Worm (Caenorhabditis elegans) whole organism, early embryonic: ENCODE data around the gene fbxa-64.

Experiments
- B0310.2 ChIP-seq: sonication (generic microtip); optimal IDR thresholded peaks from 2 replicates; lab custom pipeline; 2016; ENCODE audit warnings: mild to moderate bottlenecking, missing genetic modification characterization, missing compliant biosample characterization
- F13C5.2 ChIP-seq: sonication (generic microtip); optimal IDR thresholded peaks from 2 replicates; lab custom pipeline; 2017; ENCODE audit warnings: mild to moderate bottlenecking, missing genetic modification characterization, inconsistent platforms, missing compliant biosample characterization
- aly-1 ChIP-seq: sonication (generic microtip); optimal IDR thresholded peaks from 2 replicates; lab custom pipeline; 2016; ENCODE audit warnings: missing genetic modification characterization, missing compliant biosample characterization
- ama-1 ChIP-seq: fragments of 150-350 bp; optimal IDR thresholded peaks from 2 replicates; lab custom pipeline; 2014
- ceh-13 ChIP-seq: fragments of 200-800 bp; sonication (Bioruptor generic); optimal IDR thresholded peaks from 2 replicates; lab custom pipeline; 2018; ENCODE audit warnings: mild to moderate bottlenecking, missing genetic modification characterization, missing compliant biosample characterization
- ceh-36 ChIP-seq: sonication (generic microtip); optimal IDR thresholded peaks from 2 replicates; lab custom pipeline; 2016; ENCODE audit warnings: missing genetic modification characterization, inconsistent platforms, missing compliant biosample characterization
- ets-7 ChIP-seq: sonication (generic microtip); optimal IDR thresholded peaks from 2 replicates; lab custom pipeline; 2016; ENCODE audit warnings: missing genotype, missing genetic modification characterization, missing compliant biosample characterization
- flt-1 ChIP-seq: fragments of 200-800 bp; sonication (Bioruptor generic); IDR thresholded peaks from 2 replicates; pipeline ENCODE4 v1.3.6; 2022; ENCODE audit warnings: missing genetic modification characterization, missing compliant biosample characterization
- hmbx-1 ChIP-seq: sonication (generic microtip); optimal IDR thresholded peaks from 2 replicates; lab custom pipeline; 2016; ENCODE audit warnings: mild to moderate bottlenecking, missing genetic modification characterization, missing compliant biosample characterization
- hmg-4 ChIP-seq: fragments of 200-800 bp; sonication (Bioruptor generic); optimal IDR thresholded peaks from 2 replicates; lab custom pipeline; 2018; ENCODE audit warnings: mild to moderate bottlenecking, missing genetic modification characterization, missing compliant biosample characterization
- hnd-1 ChIP-seq: sonication (generic microtip); optimal IDR thresholded peaks from 2 replicates; lab custom pipeline; 2016; ENCODE audit warnings: missing genetic modification characterization, missing compliant biosample characterization
- pes-1 ChIP-seq: fragments of 200-800 bp; sonication (Bioruptor generic); IDR thresholded peaks from 2 replicates; pipeline ENCODE4 v1.3.6; 2022; ENCODE audit warnings: missing genetic modification reagents, missing genetic modification characterization, missing compliant biosample characterization
- scrt-1 ChIP-seq: fragments of 200-800 bp; sonication (Bioruptor generic); IDR thresholded peaks from 2 replicates; pipeline ENCODE4 v1.3.6; 2022; ENCODE audit warnings: missing genetic modification characterization, missing compliant biosample characterization
- sea-1 ChIP-seq: fragments of 200-800 bp; sonication (Bioruptor generic); conservative IDR thresholded peaks from 2 replicates; pipeline ENCODE4 v1.3.6; 2022; ENCODE audit warnings: missing genetic modification characterization, missing compliant biosample characterization
- tbx-11 ChIP-seq: fragments of 200-800 bp; sonication (Bioruptor generic); IDR thresholded peaks from 2 replicates; pipeline ENCODE4 v1.3.6; 2022; ENCODE audit warnings: missing genetic modification characterization, missing compliant biosample characterization
- tbx-37 ChIP-seq: fragments of 200-800 bp; sonication (Bioruptor generic); conservative IDR thresholded peaks from 2 replicates; pipeline ENCODE4 v1.3.6; 2022; ENCODE audit warnings: missing genetic modification reagents, missing genetic modification characterization, missing compliant biosample characterization
- tra-4 ChIP-seq: sonication (generic microtip); optimal IDR thresholded peaks from 2 replicates; lab custom pipeline; 2017; ENCODE audit warnings: missing genetic modification characterization, missing compliant biosample characterization

The fbxa-64 gene

ce11 chrV:3287330-3287729 is 9.4 kb upstream of the fbxa-64 start, which contains the start of gene F35F10.7:
TSS of gene F35F10.7 (minus strand) at chrV:3287430.
- TF ChIP-seq ceh-13 (GFP tag; lab: Kevin White, UChicago): no peak
- no peak for TF ChIP-seq F13C5.2
- no peak for TF ChIP-seq tbx-11
- no peak for TF ChIP-seq pes-1
- TF ChIP-seq flt-1 (GFP tag; lab: Robert Waterston, UW): no peak
- no peak for TF ChIP-seq aly-1 (tag; lab: Kevin White, UChicago)
- TF ChIP-seq ama-1 (lab: Kevin White, UChicago): no peak
- TF ChIP-seq hmbx-1 (tag; lab: Kevin White, UChicago): no peak
- TF ChIP-seq scrt-1: no peak
- no peak for TF ChIP-seq hnd-1 (tag; lab: Kevin White, UChicago)
- TF ChIP-seq tra-4 (tag; lab: Kevin White, UChicago): no peak
- TF ChIP-seq hmg-4: no peak
- TF ChIP-seq ceh-36 (tag; lab: Kevin White, UChicago): no peak
- TF ChIP-seq tbx-37 (GFP tag; lab: Robert Waterston, UW): no peak
- no peak for TF ChIP-seq B0310.2 (tag; lab: Kevin White, UChicago)
- no peak for TF ChIP-seq ets-7
- TF ChIP-seq sea-1 (GFP tag; lab: Robert Waterston, UW): no peak

ce11 chrV:3284629-3285028 is 6.7 kb upstream of the fbxa-64 start, which contains the start of gene F35F10.5:
TSS of gene F35F10.5 (plus strand) at chrV:3284929.
- TF ChIP-seq ets-7: no peak
- TF ChIP-seq F13C5.2: no peak
- TF ChIP-seq B0310.2 (tag; lab: Kevin White, UChicago): no peak
- TF ChIP-seq ceh-13 (GFP tag; lab: Kevin White, UChicago): no peak
- no peak for TF ChIP-seq tbx-11
- TF ChIP-seq hnd-1 (tag; lab: Kevin White, UChicago): no peak
- TF ChIP-seq hmbx-1 (tag; lab: Kevin White, UChicago): no peak
- no peak for TF ChIP-seq aly-1 (tag; lab: Kevin White, UChicago)
- no peak for TF ChIP-seq sea-1 (GFP tag; lab: Robert Waterston, UW)
- TF ChIP-seq hmg-4: no peak
- no peak for TF ChIP-seq scrt-1

- TF ChIP-seq ceh-36 (tag; lab: Kevin White, UChicago): no peak
- TF ChIP-seq F13C5.2: no peak
- TF ChIP-seq flt-1 (GFP tag; lab: Robert Waterston, UW): no peak
These were observed 5.0 kb upstream of the fbxa-64 start, which contains the start of gene str-64 for ce11 chrV:3282957-3283356. TSS of gene str-64 (plus strand) at chrV:3283257.

ce11 chrV:3281523-3281922 is 3.6 kb upstream of the fbxa-64 start, which contains the start of gene T28A11.25:
TSS of gene T28A11.25 (plus strand) at chrV:3281823.
- TF ChIP-seq tbx-11 (no peak), F13C5.2 (no peak), pes-1 (no peak), hnd-1 (tag; lab: Kevin White, UChicago) (no peak), hmbx-1 (tag; lab: Kevin White, UChicago) (no peak), flt-1 (GFP tag; lab: Robert Waterston, UW) (no peak), ets-7 (no peak), tbx-37 (GFP tag; lab: Robert Waterston, UW) (no peak), ama-1 (lab: Kevin White, UChicago) (no peak), B0310.2 (tag; lab: Kevin White, UChicago) (no peak), aly-1 (tag; lab: Kevin White, UChicago) (no peak), scrt-1 (no peak), tra-4 (tag; lab: Kevin White, UChicago) (no peak)

ce11 chrV:3280009-3280408 is 2.1 kb upstream of the fbxa-64 start, which contains the start of gene T28A11.2:
TSS of gene T28A11.2 (plus strand) at chrV:3280379.
- TF ChIP-seq ets-7 (no peak), ama-1 (lab: Kevin White, UChicago) (no peak), pes-1 (no peak), F13C5.2 (no peak), hmbx-1 (tag; lab: Kevin White, UChicago) (no peak), aly-1 (tag; lab: Kevin White, UChicago) (no peak), flt-1 (GFP tag; lab: Robert Waterston, UW) (no peak), hnd-1 (tag; lab: Kevin White, UChicago) (no peak), ceh-13 (GFP tag; lab: Kevin White, UChicago) (no peak), tbx-11 (no peak), ceh-36 (tag; lab: Kevin White, UChicago) (no peak), tbx-37 (GFP tag; lab: Robert Waterston, UW) (no peak), scrt-1 (no peak), B0310.2 (tag; lab: Kevin White, UChicago) (no peak), hmg-4 (no peak), tra-4 (tag; lab: Kevin White, UChicago) (no peak), sea-1 (GFP tag; lab: Robert Waterston, UW) (no peak)

- TF ChIP-seq tra-4 (tag; lab: Kevin White, UChicago) (no peak), pes-1 (no peak), flt-1 (GFP tag; lab: Robert Waterston, UW) (no peak), scrt-1 (no peak), ceh-13 (GFP tag; lab: Kevin White, UChicago) (no peak), B0310.2 (tag; lab: Kevin White, UChicago) (no peak)
These were observed 1.2 kb upstream of the fbxa-64 start for ce11 chrV:3279138-3279537.

- TF ChIP-seq ceh-13 (GFP tag; lab: Kevin White, UChicago) (no peak), aly-1 (tag; lab: Kevin White, UChicago) (no peak), tbx-11 (no peak), hmg-4 (no peak), sea-1 (GFP tag; lab: Robert Waterston, UW) (no peak), ets-7 (no peak), pes-1 (no peak), tra-4 (tag; lab: Kevin White, UChicago) (no peak), ceh-36 (tag; lab: Kevin White, UChicago) (no peak), scrt-1 (no peak), hnd-1 (tag; lab: Kevin White, UChicago) (no peak), B0310.2 (tag; lab: Kevin White, UChicago) (no peak), F13C5.2 (no peak), tbx-37 (GFP tag; lab: Robert Waterston, UW) (no peak), flt-1 (GFP tag; lab: Robert Waterston, UW) (no peak), ama-1 (lab: Kevin White, UChicago) (no peak), hmbx-1 (tag; lab: Kevin White, UChicago) (no peak)
These were observed 1.8 kb downstream of the fbxa-64 start for ce11 chrV:3276184-3276583.
